Fruit fly (Drosophila melanogaster) whole organism, embryonic: ENCODE measurements around the gene meigo.

Experiments
- Abd-B ChIP-seq: fragments of 200-800 bp; sonication (Bioruptor generic); optimal IDR thresholded peaks from 2 replicates; lab custom pipeline; 2018; ENCODE audit warnings: missing biosample characterization, mild to moderate bottlenecking, missing genetic modification characterization, moderate library complexity
- Atf-2 ChIP-seq: fragments of 200-800 bp; sonication (Bioruptor generic); optimal IDR thresholded peaks from 2 replicates; lab custom pipeline; 2016; ENCODE audit warnings: missing biosample characterization, missing genetic modification characterization
- Atf3 ChIP-seq: fragments of 200-800 bp; sonication (Bioruptor generic); optimal IDR thresholded peaks from 3 replicates; lab custom pipeline; 2016; ENCODE audit warnings: missing biosample characterization, missing genetic modification characterization
- Blimp-1 ChIP-seq: fragments of 200-800 bp; sonication (Bioruptor generic); optimal IDR thresholded peaks from 3 replicates; lab custom pipeline; 2018; ENCODE audit warnings: missing biosample characterization, missing genetic modification characterization, mild to moderate bottlenecking, moderate library complexity, missing genetic modification reagents
- CG15479 ChIP-seq: fragments of 200-800 bp; sonication (Bioruptor generic); optimal IDR thresholded peaks from 3 replicates; lab custom pipeline; 2019; ENCODE audit warnings: missing biosample characterization, mild to moderate bottlenecking, missing genetic modification characterization, moderate library complexity
- CG15696 ChIP-seq: fragments of 200-800 bp; sonication (Bioruptor generic); optimal IDR thresholded peaks from 2 replicates; lab custom pipeline; 2019; ENCODE audit warnings: missing biosample characterization, mild to moderate bottlenecking, missing genetic modification characterization, moderate library complexity
- CG2120 ChIP-seq: fragments of 200-800 bp; sonication (Bioruptor generic); optimal IDR thresholded peaks from 3 replicates; lab custom pipeline; 2016; ENCODE audit warnings: missing biosample characterization, missing genetic modification characterization
- CG2712 ChIP-seq: fragments of 200-800 bp; optimal IDR thresholded peaks from 3 replicates; lab custom pipeline; 2019; ENCODE audit warnings: missing biosample characterization, mild to moderate bottlenecking, missing genetic modification characterization, moderate library complexity
- CG30020 ChIP-seq: fragments of 200-800 bp; optimal IDR thresholded peaks from 2 replicates; lab custom pipeline; 2019; ENCODE audit warnings: missing biosample characterization, mild to moderate bottlenecking, missing genetic modification characterization, moderate library complexity
- CG33557 ChIP-seq: fragments of 200-800 bp; sonication (Bioruptor generic); optimal IDR thresholded peaks from 2 replicates; lab custom pipeline; 2019; ENCODE audit warnings: missing biosample characterization, mild to moderate bottlenecking, missing genetic modification characterization, moderate library complexity
- CG42726 ChIP-seq: fragments of 200-800 bp; sonication (Bioruptor generic); IDR thresholded peaks from 2 replicates; pipeline ENCODE4 v1.3.6; 2022; ENCODE audit warnings: missing biosample characterization, missing genetic modification characterization; ENCODE audit not compliant: partially characterized antibody
- CG43689 ChIP-seq: fragments of 200-800 bp; sonication (Bioruptor generic); IDR thresholded peaks from 2 replicates; pipeline ENCODE4 v1.3.6; 2022; ENCODE audit warnings: missing biosample characterization, missing genetic modification characterization
- CG4730 ChIP-seq: fragments of 200-800 bp; sonication (Bioruptor generic); IDR thresholded peaks from 2 replicates; pipeline ENCODE4 v1.3.6; 2022; ENCODE audit warnings: missing biosample characterization, missing genetic modification characterization
- CG7556 ChIP-seq: fragments of 200-800 bp; sonication (Bioruptor generic); optimal IDR thresholded peaks from 2 replicates; lab custom pipeline; 2017; ENCODE audit warnings: missing biosample characterization, mild to moderate bottlenecking, missing genetic modification characterization
- CG8388 ChIP-seq: fragments of 200-800 bp; sonication (Bioruptor generic); optimal IDR thresholded peaks from 2 replicates; lab custom pipeline; 2019; ENCODE audit warnings: missing biosample characterization, mild to moderate bottlenecking, missing genetic modification characterization, moderate library complexity
- CG8924 ChIP-seq: fragments of 200-800 bp; optimal IDR thresholded peaks from 3 replicates; lab custom pipeline; 2019; ENCODE audit warnings: missing biosample characterization, mild to moderate bottlenecking, missing genetic modification characterization, moderate library complexity
- CG9727 ChIP-seq: fragments of 200-800 bp; sonication (Bioruptor generic); optimal IDR thresholded peaks from 3 replicates; lab custom pipeline; 2017; ENCODE audit warnings: missing biosample characterization, mild to moderate bottlenecking, missing genetic modification characterization
- CG9932 ChIP-seq: fragments of 200-800 bp; sonication (Bioruptor generic); IDR thresholded peaks from 2 replicates; pipeline ENCODE4 v1.3.6; 2022; ENCODE audit warnings: missing biosample characterization, missing genetic modification characterization
- D19A ChIP-seq: fragments of 200-800 bp; optimal IDR thresholded peaks from 3 replicates; lab custom pipeline; 2019; ENCODE audit warnings: missing biosample characterization, mild to moderate bottlenecking, missing genetic modification characterization, moderate library complexity
- Dbx ChIP-seq: fragments of 200-800 bp; sonication (Bioruptor generic); IDR thresholded peaks from 3 replicates; pipeline ENCODE4 v1.3.6; 2022; ENCODE audit warnings: missing biosample characterization, missing genetic modification characterization
- Dek ChIP-seq: fragments of 200-800 bp; sonication (Bioruptor generic); optimal IDR thresholded peaks from 3 replicates; lab custom pipeline; 2019; ENCODE audit warnings: missing biosample characterization, mild to moderate bottlenecking, missing genetic modification characterization, moderate library complexity
- Dp ChIP-seq: fragments of 200-800 bp; sonication (Bioruptor generic); optimal IDR thresholded peaks from 2 replicates; lab custom pipeline; 2018; ENCODE audit warnings: missing biosample characterization, mild to moderate bottlenecking, missing genetic modification characterization, moderate library complexity
- E2f2 ChIP-seq: fragments of 200-800 bp; sonication (Bioruptor generic); IDR thresholded peaks from 2 replicates; pipeline ENCODE4 v1.3.6; 2022; ENCODE audit warnings: missing biosample characterization, missing genetic modification characterization
- Fer3 ChIP-seq: fragments of 200-800 bp; sonication (Bioruptor generic); optimal IDR thresholded peaks from 2 replicates; lab custom pipeline; 2018; ENCODE audit warnings: missing biosample characterization, mild to moderate bottlenecking, missing genetic modification characterization, moderate library complexity
- HLH3B ChIP-seq: fragments of 200-800 bp; sonication (Bioruptor generic); IDR thresholded peaks from 2 replicates; pipeline ENCODE4 v1.3.6; 2022; ENCODE audit warnings: missing biosample characterization, missing genetic modification characterization
- HLH54F ChIP-seq: fragments of 200-800 bp; sonication (Bioruptor generic); optimal IDR thresholded peaks from 3 replicates; lab custom pipeline; 2016; ENCODE audit warnings: missing biosample characterization, missing genetic modification characterization
- HmgD ChIP-seq: fragments of 200-800 bp; sonication (Bioruptor generic); optimal IDR thresholded peaks from 3 replicates; lab custom pipeline; 2016; ENCODE audit warnings: missing biosample characterization, missing genetic modification characterization
- Hr3 ChIP-seq: fragments of 200-800 bp; sonication (Bioruptor generic); optimal IDR thresholded peaks from 3 replicates; lab custom pipeline; 2016; ENCODE audit warnings: missing biosample characterization, missing genetic modification characterization
- Kr ChIP-seq: fragments of 200-800 bp; sonication (Bioruptor generic); optimal IDR thresholded peaks from 2 replicates; lab custom pipeline; 2017; ENCODE audit warnings: missing biosample characterization, mild to moderate bottlenecking, missing genetic modification characterization
- Nf-YC ChIP-seq: fragments of 200-800 bp; optimal IDR thresholded peaks from 3 replicates; lab custom pipeline; 2019; ENCODE audit warnings: missing biosample characterization, mild to moderate bottlenecking, missing genetic modification characterization, moderate library complexity
- Opbp ChIP-seq: fragments of 200-800 bp; sonication (Bioruptor generic); IDR thresholded peaks from 3 replicates; pipeline ENCODE4 v1.3.6; 2022; ENCODE audit warnings: missing biosample characterization, missing genetic modification characterization; ENCODE audit not compliant: partially characterized antibody
- PHDP ChIP-seq: fragments of 200-800 bp; sonication (Bioruptor generic); optimal IDR thresholded peaks from 3 replicates; lab custom pipeline; 2018; ENCODE audit warnings: missing biosample characterization, mild to moderate bottlenecking, missing genetic modification characterization, moderate library complexity
- Ptx1 ChIP-seq: fragments of 200-800 bp; sonication (Bioruptor generic); IDR thresholded peaks from 2 replicates; pipeline ENCODE4 v1.3.6; 2022; ENCODE audit warnings: missing biosample characterization, missing genetic modification characterization
- ap ChIP-seq: fragments of 200-800 bp; sonication (Bioruptor generic); IDR thresholded peaks from 2 replicates; pipeline ENCODE4 v1.3.6; 2022; ENCODE audit warnings: missing biosample characterization, missing genetic modification characterization
- ase ChIP-seq: fragments of 200-800 bp; sonication (Bioruptor generic); IDR thresholded peaks from 3 replicates; pipeline ENCODE4 v1.3.6; 2022; ENCODE audit warnings: missing biosample characterization, missing genetic modification characterization
- bab2 ChIP-seq: fragments of 200-800 bp; sonication (Bioruptor generic); optimal IDR thresholded peaks from 2 replicates; lab custom pipeline; 2016; ENCODE audit warnings: missing biosample characterization, missing genetic modification characterization
- br ChIP-seq: fragments of >200 bp; optimal IDR thresholded peaks from 2 replicates; lab custom pipeline; 2017
- caup ChIP-seq: fragments of 200-800 bp; sonication (Bioruptor generic); optimal IDR thresholded peaks from 3 replicates; lab custom pipeline; 2017; ENCODE audit warnings: missing biosample characterization, mild to moderate bottlenecking, missing genetic modification characterization, moderate library complexity; ENCODE audit not compliant: severe bottlenecking
- chm ChIP-seq: fragments of 200-800 bp; sonication (Bioruptor generic); IDR thresholded peaks from 2 replicates; pipeline ENCODE4 v1.3.6; 2022; ENCODE audit warnings: missing biosample characterization, missing genetic modification characterization
- dmrt99B ChIP-seq: fragments of 200-800 bp; sonication (Bioruptor generic); optimal IDR thresholded peaks from 2 replicates; lab custom pipeline; 2018; ENCODE audit warnings: missing biosample characterization, mild to moderate bottlenecking, missing genetic modification characterization, moderate library complexity
- dysf ChIP-seq: fragments of 200-800 bp; sonication (Bioruptor generic); IDR thresholded peaks from 3 replicates; pipeline ENCODE4 v1.3.6; 2022; ENCODE audit warnings: missing biosample characterization, missing genetic modification characterization
- gcm ChIP-seq: fragments of 200-800 bp; sonication (Bioruptor generic); optimal IDR thresholded peaks from 2 replicates; lab custom pipeline; 2019; ENCODE audit warnings: missing biosample characterization, mild to moderate bottlenecking, missing genetic modification characterization, moderate library complexity
- gsb ChIP-seq: fragments of 200-800 bp; sonication (Bioruptor generic); IDR thresholded peaks from 2 replicates; pipeline ENCODE4 v1.3.6; 2022; ENCODE audit warnings: missing biosample characterization, missing genetic modification characterization
- her ChIP-seq: fragments of 200-800 bp; sonication (Bioruptor generic); optimal IDR thresholded peaks from 2 replicates; lab custom pipeline; 2016; ENCODE audit warnings: missing biosample characterization, missing genetic modification characterization
- knrl ChIP-seq: fragments of 200-800 bp; sonication (Bioruptor generic); IDR thresholded peaks from 3 replicates; pipeline ENCODE4 v1.3.6; 2022; ENCODE audit warnings: missing biosample characterization, missing genetic modification characterization; ENCODE audit not compliant: partially characterized antibody
- prd ChIP-seq, 3 experiments: fragments of >200 bp in 2 of 3; fragments of 200-800 bp in 1 of 3; sonication (Bioruptor generic) in 1 of 3; optimal IDR thresholded peaks in 2 of 3; IDR thresholded peaks in 1 of 3; 2 replicates in 2 of 3; 3 replicates in 1 of 3; pipeline versions ENCODE4 v1.3.6 to Lab custom; 2017 to 2022; ENCODE audit warnings: missing biosample characterization in 1 of 3, missing genetic modification characterization in 1 of 3
- slbo ChIP-seq: fragments of 200-800 bp; sonication (Bioruptor generic); IDR thresholded peaks from 2 replicates; pipeline ENCODE4 v1.3.6; 2022; ENCODE audit warnings: missing biosample characterization, missing genetic modification characterization
- sug ChIP-seq: fragments of 200-800 bp; optimal IDR thresholded peaks from 2 replicates; lab custom pipeline; 2019; ENCODE audit warnings: missing biosample characterization, mild to moderate bottlenecking, missing genetic modification characterization, moderate library complexity
- twi ChIP-seq: fragments of 200-800 bp; optimal IDR thresholded peaks from 2 replicates; lab custom pipeline; 2019; ENCODE audit warnings: missing biosample characterization, mild to moderate bottlenecking, missing genetic modification characterization, moderate library complexity
- unc-4 ChIP-seq: fragments of 200-800 bp; sonication (Bioruptor generic); IDR thresholded peaks from 2 replicates; pipeline ENCODE4 v1.3.6; 2022; ENCODE audit warnings: missing biosample characterization, missing genetic modification characterization; ENCODE audit not compliant: partially characterized antibody

meigo gene

DNA sequence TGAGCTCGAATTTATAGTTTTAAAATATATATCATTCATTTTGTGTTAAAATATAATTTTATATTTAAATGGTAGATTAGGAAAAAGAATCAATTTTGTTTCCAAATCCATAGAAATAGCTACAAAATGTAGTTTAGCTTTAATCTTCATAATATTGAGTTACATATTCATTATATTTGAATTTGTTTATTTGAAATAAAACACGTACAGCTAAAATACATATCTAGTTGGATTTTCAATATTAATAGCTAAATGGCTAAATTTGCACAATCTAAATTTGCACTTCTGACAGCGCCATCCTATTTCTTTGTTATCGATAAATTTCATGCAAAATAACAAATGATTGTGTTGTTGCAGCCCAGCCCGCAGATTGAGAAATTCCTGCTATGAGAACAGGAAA lies 4.1 kb upstream of the meigo start, which contains the start of gene Usp8 (continued):
- no peak for TF ChIP-seq caup (GFP tag; lab: Kevin White, UChicago)
- TF ChIP-seq Hr3 (GFP tag; lab: Kevin White, UChicago): peak; percentile 29
- peak; percentile 66 for TF ChIP-seq CG2712
- TF ChIP-seq CG15696 (tag; lab: Kevin White, UChicago): peak; percentile 37
- TF ChIP-seq dmrt99B (tag; lab: Kevin White, UChicago): no peak
- peak; percentile 43 for TF ChIP-seq CG7556 (GFP tag; lab: Kevin White, UChicago)
- no peak for TF ChIP-seq CG4730
- peak; percentile 33 for TF ChIP-seq CG2120 (GFP tag; lab: Kevin White, UChicago)
- peak; percentile 28 for TF ChIP-seq Abd-B (GFP tag; lab: Kevin White, UChicago)
- peak; percentile 46; the same call in 1 of the 2 replicates for TF ChIP-seq CG9932 (GFP tag; lab: Robert Waterston, UW)
- TF ChIP-seq Dbx (GFP tag; lab: Robert Waterston, UW): no peak
- peak; percentile 2 for TF ChIP-seq twi (tag; lab: Kevin White, UChicago)
- peak; percentile 42 for TF ChIP-seq CG9727
- 0 out of 3 replicates have a peak, but pooled peaks have one; percentile 10 for TF ChIP-seq ase (GFP tag; lab: Robert Waterston, UW)
- TF ChIP-seq dysf (GFP tag; lab: Robert Waterston, UW): 0 out of 3 replicates have a peak, but pooled peaks have one; percentile 40
- peak; percentile 14; the same call in 1 of the 2 replicates for TF ChIP-seq E2f2
- peak; percentile 71 for TF ChIP-seq CG15479
- TF ChIP-seq PHDP: peak; percentile 8
- TF ChIP-seq Dek (tag; lab: Kevin White, UChicago): peak; percentile 45
- no peak for TF ChIP-seq CG8388
- TF ChIP-seq sug: peak; percentile 49
- TF ChIP-seq CG8924 (tag; lab: Kevin White, UChicago): peak; percentile 70
- peak; percentile 23 for TF ChIP-seq Fer3 (tag; lab: Kevin White, UChicago)
- no peak for TF ChIP-seq CG43689 (GFP tag; lab: Robert Waterston, UW)
- TF ChIP-seq Dp (GFP tag; lab: Kevin White, UChicago): peak; percentile 10

DNA sequence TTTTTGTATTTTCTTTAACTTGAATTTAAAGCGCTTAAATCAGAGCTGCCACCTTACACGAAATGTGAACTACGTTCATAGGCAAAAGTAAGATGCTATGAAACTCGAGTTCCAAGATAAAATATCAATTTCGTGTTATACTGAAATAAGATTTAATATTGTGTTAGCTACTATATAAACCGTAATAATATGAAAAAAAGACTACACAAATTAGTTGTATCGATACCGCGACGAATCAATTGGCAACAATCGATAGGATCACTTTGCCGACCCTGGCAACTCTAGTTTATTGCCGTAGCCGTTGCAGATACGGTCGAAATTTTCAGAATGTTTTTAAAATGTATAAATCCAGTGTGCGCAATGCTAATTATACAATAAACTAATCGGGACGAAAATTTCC lies 2.4 kb downstream of the meigo start, which contains the start of gene SNF4Agamma:
TSS of gene SNF4Agamma (plus strand) at position 282 of the 400 bp plus-strand sequence.
- peak; percentile 15 for TF ChIP-seq her (GFP tag; lab: Kevin White, UChicago)
- TF ChIP-seq slbo (GFP tag; lab: Robert Waterston, UW): peak; percentile 43; the same call in 1 of the 2 replicates
- TF ChIP-seq Ptx1 (GFP tag; lab: Robert Waterston, UW): 0 out of 2 replicates have a peak, but pooled peaks have one; percentile 38
- no peak for TF ChIP-seq br (lab: Kevin White, UChicago)
- TF ChIP-seq knrl (GFP tag; lab: Robert Waterston, UW): peak; percentile 77
- TF ChIP-seq ap (GFP tag; lab: Robert Waterston, UW): no peak
- TF ChIP-seq prd (optimal IDR thresholded peaks at IDR 0.05; lab: Kevin White, UChicago): no peak
- peak; percentile 68 for TF ChIP-seq prd (GFP tag; IDR thresholded peaks at IDR 0.05; lab: Robert Waterston, UW)
- peak; percentile 14 for TF ChIP-seq bab2 (GFP tag; lab: Kevin White, UChicago)
- TF ChIP-seq CG2712: peak; percentile 63
- TF ChIP-seq Atf-2: no peak
- TF ChIP-seq CG33557 (GFP tag; lab: Kevin White, UChicago): no peak
- no peak for TF ChIP-seq gsb (GFP tag; lab: Robert Waterston, UW)
- TF ChIP-seq Kr (GFP tag; lab: Kevin White, UChicago): no peak
- peak; percentile 11 for TF ChIP-seq HLH54F (GFP tag; lab: Kevin White, UChicago)
- TF ChIP-seq D19A (tag; lab: Kevin White, UChicago): no peak
- peak; percentile 7 for TF ChIP-seq Blimp-1 (GFP tag; lab: Kevin White, UChicago)
- no peak for TF ChIP-seq Atf3 (GFP tag; lab: Kevin White, UChicago)
- TF ChIP-seq chm: no peak
- TF ChIP-seq Nf-YC (tag; lab: Kevin White, UChicago): peak; percentile 58
- TF ChIP-seq CG42726: no peak
- peak; percentile 16 for TF ChIP-seq CG30020 (tag; lab: Kevin White, UChicago)
- TF ChIP-seq HLH3B (GFP tag; lab: Robert Waterston, UW): no peak
- TF ChIP-seq HmgD (GFP tag; lab: Kevin White, UChicago): no peak
- TF ChIP-seq unc-4: peak; percentile 78
- peak; percentile 58; the same call in 2 of the 3 replicates for TF ChIP-seq Opbp (GFP tag; lab: Robert Waterston, UW)
- no peak for TF ChIP-seq gcm
